Fruit fly (Drosophila melanogaster) whole organism, embryonic: ENCODE data around the gene GAPcenA.

Experiments
- Antp ChIP-seq: fragments of 200-800 bp; sonication (Bioruptor generic); optimal IDR thresholded peaks from 3 replicates; lab custom pipeline; 2016; ENCODE audit warnings: missing biosample characterization, missing genetic modification characterization
- BtbVII ChIP-seq: fragments of 200-800 bp; sonication (Bioruptor generic); optimal IDR thresholded peaks from 3 replicates; lab custom pipeline; 2017; ENCODE audit warnings: missing biosample characterization, mild to moderate bottlenecking, missing genetic modification characterization
- CG10267 ChIP-seq: fragments of 200-800 bp; sonication (Bioruptor generic); optimal IDR thresholded peaks from 2 replicates; lab custom pipeline; 2018; ENCODE audit warnings: missing biosample characterization, mild to moderate bottlenecking, missing genetic modification characterization, moderate library complexity
- CG10274 ChIP-seq: fragments of 200-800 bp; sonication (Bioruptor generic); optimal IDR thresholded peaks from 3 replicates; lab custom pipeline; 2017; ENCODE audit warnings: missing biosample characterization, mild to moderate bottlenecking, missing genetic modification characterization
- CG10321 ChIP-seq: fragments of 200-800 bp; sonication (Bioruptor generic); IDR thresholded peaks from 2 replicates; pipeline ENCODE4 v1.3.6; 2022; ENCODE audit warnings: missing biosample characterization, missing genetic modification characterization
- CG10654 ChIP-seq: fragments of 200-800 bp; sonication (Bioruptor generic); optimal IDR thresholded peaks from 2 replicates; lab custom pipeline; 2016; ENCODE audit warnings: missing biosample characterization, missing genetic modification characterization
- CG11504 ChIP-seq: fragments of 200-800 bp; sonication (Bioruptor generic); optimal IDR thresholded peaks from 3 replicates; lab custom pipeline; 2019; ENCODE audit warnings: missing biosample characterization, mild to moderate bottlenecking, missing genetic modification characterization, moderate library complexity
- CG12104 ChIP-seq: fragments of 200-800 bp; sonication (Bioruptor generic); optimal IDR thresholded peaks from 3 replicates; lab custom pipeline; 2016; ENCODE audit warnings: missing biosample characterization, missing genetic modification characterization
- CG12299 ChIP-seq: fragments of 200-800 bp; sonication (Bioruptor generic); optimal IDR thresholded peaks from 2 replicates; lab custom pipeline; 2018; ENCODE audit warnings: missing biosample characterization, mild to moderate bottlenecking, missing genetic modification characterization
- CG15514 ChIP-seq: fragments of 200-800 bp; sonication (Bioruptor generic); optimal IDR thresholded peaks from 3 replicates; lab custom pipeline; 2017; ENCODE audit warnings: missing biosample characterization, missing genetic modification characterization, mild to moderate bottlenecking, moderate library complexity, missing genetic modification reagents
- CG1602 ChIP-seq: fragments of 200-800 bp; sonication (Bioruptor generic); optimal IDR thresholded peaks from 3 replicates; lab custom pipeline; 2016; ENCODE audit warnings: missing biosample characterization, missing genetic modification characterization
- CG16779 ChIP-seq: fragments of 200-800 bp; sonication (Bioruptor generic); IDR thresholded peaks from 2 replicates; pipeline ENCODE4 v1.3.6; 2022; ENCODE audit warnings: missing biosample characterization, missing genetic modification characterization
- CG17802 ChIP-seq: fragments of 200-800 bp; sonication (Bioruptor generic); optimal IDR thresholded peaks from 2 replicates; lab custom pipeline; 2018; ENCODE audit warnings: missing biosample characterization, mild to moderate bottlenecking, missing genetic modification characterization, moderate library complexity
- CG18011 ChIP-seq: fragments of 200-800 bp; sonication (Bioruptor generic); optimal IDR thresholded peaks from 2 replicates; lab custom pipeline; 2017; ENCODE audit warnings: missing biosample characterization, missing genetic modification characterization, mild to moderate bottlenecking, moderate library complexity, missing genotype
- CG18599 ChIP-seq: fragments of 200-800 bp; sonication (Bioruptor generic); optimal IDR thresholded peaks from 3 replicates; lab custom pipeline; 2017; ENCODE audit warnings: missing biosample characterization, missing genetic modification characterization, mild to moderate bottlenecking, moderate library complexity, missing genetic modification reagents
- CG2712 ChIP-seq: fragments of 200-800 bp; optimal IDR thresholded peaks from 3 replicates; lab custom pipeline; 2019; ENCODE audit warnings: missing biosample characterization, mild to moderate bottlenecking, missing genetic modification characterization, moderate library complexity
- CG31224 ChIP-seq: fragments of 200-800 bp; sonication (Bioruptor generic); IDR thresholded peaks from 2 replicates; pipeline ENCODE4 v1.3.6; 2022; ENCODE audit warnings: missing biosample characterization, missing genetic modification characterization
- CG34422 ChIP-seq: fragments of 200-800 bp; sonication (Bioruptor generic); IDR thresholded peaks from 3 replicates; pipeline ENCODE4 v1.3.6; 2022; ENCODE audit warnings: missing biosample characterization, missing genetic modification characterization
- CG3847 ChIP-seq: fragments of 200-800 bp; sonication (Bioruptor generic); IDR thresholded peaks from 2 replicates; pipeline ENCODE4 v1.3.6; 2022; ENCODE audit warnings: missing biosample characterization, missing genetic modification characterization
- CG6175 ChIP-seq: fragments of 200-800 bp; sonication (Bioruptor generic); IDR thresholded peaks from 3 replicates; pipeline ENCODE4 v1.3.6; 2022; ENCODE audit warnings: missing biosample characterization, missing genetic modification characterization
- CG6813 ChIP-seq: fragments of 200-800 bp; sonication (Bioruptor generic); optimal IDR thresholded peaks from 2 replicates; lab custom pipeline; 2017; ENCODE audit warnings: missing biosample characterization, missing genetic modification characterization, mild to moderate bottlenecking, moderate library complexity, missing genetic modification reagents
- CG8765 ChIP-seq: fragments of 200-800 bp; sonication (Bioruptor generic); IDR thresholded peaks from 2 replicates; pipeline ENCODE4 v1.3.6; 2022; ENCODE audit warnings: missing biosample characterization, missing genetic modification characterization
- CG9817 ChIP-seq: fragments of 200-800 bp; sonication (Bioruptor generic); optimal IDR thresholded peaks from 2 replicates; lab custom pipeline; 2018; ENCODE audit warnings: missing biosample characterization, mild to moderate bottlenecking, missing genetic modification characterization, moderate library complexity
- CG9876 ChIP-seq: fragments of 200-800 bp; sonication (Bioruptor generic); optimal IDR thresholded peaks from 2 replicates; lab custom pipeline; 2016; ENCODE audit warnings: missing biosample characterization, missing genetic modification characterization
- Dip2 ChIP-seq: fragments of 200-800 bp; sonication (Bioruptor generic); IDR thresholded peaks from 2 replicates; pipeline ENCODE4 v1.3.6; 2022; ENCODE audit warnings: missing biosample characterization, missing genetic modification characterization
- Fer2 ChIP-seq: fragments of 200-800 bp; sonication (Bioruptor generic); optimal IDR thresholded peaks from 2 replicates; lab custom pipeline; 2018; ENCODE audit warnings: missing biosample characterization, mild to moderate bottlenecking, missing genetic modification characterization, moderate library complexity
- Hr78 ChIP-seq, 2 experiments: fragments of 200-800 bp in 1 of 2; fragments of >200 bp in 1 of 2; sonication (Bioruptor generic) in 1 of 2; optimal IDR thresholded peaks; 2 replicates each; lab custom pipeline; 2017 to 2019; ENCODE audit warnings: missing biosample characterization in 2 of 2, missing genetic modification characterization in 2 of 2, mild to moderate bottlenecking in 1 of 2, moderate library complexity in 1 of 2
- Sry-β ChIP-seq: fragments of 200-800 bp; sonication (Bioruptor generic); optimal IDR thresholded peaks from 2 replicates; lab custom pipeline; 2018; ENCODE audit warnings: missing biosample characterization, mild to moderate bottlenecking, missing genetic modification characterization, moderate library complexity
- TFAM ChIP-seq: fragments of 200-800 bp; sonication (Bioruptor generic); optimal IDR thresholded peaks from 2 replicates; lab custom pipeline; 2017; ENCODE audit warnings: missing biosample characterization, missing genetic modification characterization, inconsistent platforms
- al ChIP-seq: fragments of 200-800 bp; sonication (Bioruptor generic); IDR thresholded peaks from 2 replicates; pipeline ENCODE4 v1.3.6; 2022; ENCODE audit warnings: missing biosample characterization, missing genetic modification characterization
- ato ChIP-seq: fragments of 200-800 bp; sonication (Bioruptor generic); IDR thresholded peaks from 2 replicates; pipeline ENCODE4 v1.3.6; 2022; ENCODE audit warnings: missing biosample characterization, missing genetic modification characterization; ENCODE audit not compliant: partially characterized antibody
- cas ChIP-seq: fragments of 200-800 bp; sonication (Bioruptor generic); IDR thresholded peaks from 2 replicates; pipeline ENCODE4 v1.3.6; 2022; ENCODE audit warnings: missing biosample characterization, missing genetic modification characterization
- danr ChIP-seq: fragments of 200-800 bp; sonication (Bioruptor generic); IDR thresholded peaks from 2 replicates; pipeline ENCODE4 v1.3.6; 2022; ENCODE audit warnings: missing biosample characterization, missing genetic modification characterization
- dimm ChIP-seq: fragments of 200-800 bp; sonication (Bioruptor generic); IDR thresholded peaks from 2 replicates; pipeline ENCODE4 v1.3.6; 2022; ENCODE audit warnings: missing biosample characterization, missing genetic modification characterization
- emc ChIP-seq: fragments of 200-800 bp; sonication (Bioruptor generic); optimal IDR thresholded peaks from 2 replicates; lab custom pipeline; 2016; ENCODE audit warnings: missing biosample characterization, missing genetic modification characterization
- eyg ChIP-seq: fragments of 200-800 bp; sonication (Bioruptor generic); optimal IDR thresholded peaks from 3 replicates; lab custom pipeline; 2016; ENCODE audit warnings: missing biosample characterization, missing genetic modification characterization
- fd96Cb ChIP-seq: fragments of 200-800 bp; sonication (Bioruptor generic); optimal IDR thresholded peaks from 2 replicates; lab custom pipeline; 2018; ENCODE audit warnings: missing biosample characterization, mild to moderate bottlenecking, missing genetic modification characterization, moderate library complexity
- gem ChIP-seq: fragments of 200-800 bp; sonication (Bioruptor generic); optimal IDR thresholded peaks from 2 replicates; lab custom pipeline; 2019; ENCODE audit warnings: missing biosample characterization, mild to moderate bottlenecking, missing genetic modification characterization, moderate library complexity
- gfzf ChIP-seq: fragments of 200-800 bp; sonication (Bioruptor generic); optimal IDR thresholded peaks from 2 replicates; lab custom pipeline; 2016; ENCODE audit warnings: missing biosample characterization, mild to moderate bottlenecking, missing genetic modification characterization, moderate library complexity
- kah ChIP-seq: fragments of 200-800 bp; sonication (Bioruptor generic); optimal IDR thresholded peaks from 2 replicates; lab custom pipeline; 2018; ENCODE audit warnings: missing biosample characterization, mild to moderate bottlenecking, missing genetic modification characterization
- klu ChIP-seq: fragments of 200-800 bp; sonication (Bioruptor generic); IDR thresholded peaks from 2 replicates; pipeline ENCODE4 v1.3.6; 2022; ENCODE audit warnings: missing biosample characterization, missing genetic modification characterization
- nom ChIP-seq: fragments of 200-800 bp; sonication (Bioruptor generic); optimal IDR thresholded peaks from 2 replicates; lab custom pipeline; 2017; ENCODE audit warnings: missing biosample characterization, missing genetic modification characterization, mild to moderate bottlenecking, moderate library complexity, missing genetic modification reagents
- pfk ChIP-seq: fragments of 200-800 bp; sonication (Bioruptor generic); optimal IDR thresholded peaks from 2 replicates; lab custom pipeline; 2018; ENCODE audit warnings: missing biosample characterization, mild to moderate bottlenecking, missing genetic modification characterization, moderate library complexity
- pum ChIP-seq: fragments of 200-800 bp; sonication (Bioruptor generic); optimal IDR thresholded peaks from 2 replicates; lab custom pipeline; 2016; ENCODE audit warnings: missing biosample characterization, missing genetic modification characterization
- slou ChIP-seq: fragments of 200-800 bp; sonication (Bioruptor generic); optimal IDR thresholded peaks from 3 replicates; lab custom pipeline; 2016; ENCODE audit warnings: missing biosample characterization, missing genetic modification characterization
- tap ChIP-seq: fragments of 200-800 bp; optimal IDR thresholded peaks from 3 replicates; lab custom pipeline; 2019; ENCODE audit warnings: missing biosample characterization, mild to moderate bottlenecking, missing genetic modification characterization, moderate library complexity
- tio ChIP-seq: fragments of 200-800 bp; sonication (Bioruptor generic); optimal IDR thresholded peaks from 2 replicates; lab custom pipeline; 2017; ENCODE audit warnings: missing biosample characterization, missing genetic modification characterization, inconsistent platforms
- unpg ChIP-seq: fragments of 200-800 bp; sonication (Bioruptor generic); optimal IDR thresholded peaks from 3 replicates; lab custom pipeline; 2018; ENCODE audit warnings: missing biosample characterization, mild to moderate bottlenecking, missing genetic modification characterization, moderate library complexity

The GAPcenA gene

DNA sequence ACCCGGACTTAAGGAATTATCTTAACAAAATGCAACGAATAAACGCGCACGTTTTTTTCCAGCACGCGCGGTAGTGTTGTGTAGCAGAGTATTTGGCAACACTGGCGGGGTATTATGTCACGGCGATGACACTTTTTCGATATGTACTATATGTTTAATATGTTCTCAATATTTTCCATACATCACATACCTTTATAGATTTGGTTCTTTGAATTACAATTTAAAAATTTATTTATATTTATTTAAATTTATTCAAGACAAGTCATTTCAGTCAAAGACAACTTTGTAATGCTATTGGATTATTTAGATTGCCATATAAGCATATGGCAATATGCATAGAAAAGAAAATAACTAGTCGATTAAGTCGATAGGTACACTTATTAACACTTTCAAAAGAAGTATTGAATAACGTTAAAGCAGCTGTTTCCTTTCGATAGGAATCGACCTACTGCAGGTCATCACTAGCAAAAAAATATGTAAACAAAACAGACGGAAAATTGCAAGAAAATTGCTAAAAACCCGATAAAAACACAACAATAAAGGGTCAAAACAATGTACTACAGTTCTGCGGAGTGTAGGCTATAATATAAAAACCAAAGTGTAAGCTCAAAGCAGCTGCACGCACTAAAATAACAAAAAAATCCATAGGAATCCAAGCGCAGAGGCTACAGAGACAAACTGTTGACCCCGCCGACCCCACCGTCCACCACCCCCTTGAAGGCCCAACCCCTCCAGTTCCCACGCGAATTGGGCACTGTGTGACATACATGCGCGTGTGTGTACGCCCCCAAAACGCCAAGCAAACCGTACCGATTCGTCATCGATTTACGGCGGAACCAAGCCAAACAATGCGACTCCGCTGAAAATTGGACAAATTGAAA lies at the start of gene GAPcenA, which contains the start of gene CG7182:
GAPcenA (plus strand) TSS at position 462 of the 881 bp plus-strand sequence.
CG7182 (minus strand) TSS at position 283 of the 881 bp plus-strand sequence.
- peak; percentile 34; the same call in 1 of the 2 replicates for TF ChIP-seq CG31224 (GFP tag; lab: Robert Waterston, UW)
- TF ChIP-seq danr (GFP tag; lab: Robert Waterston, UW), result no peak
- TF ChIP-seq CG3847, result peak; percentile 58; the same call in 1 of the 2 replicates
- peak; percentile 77 for TF ChIP-seq CG12104 (GFP tag; lab: Kevin White, UChicago)
- peak; percentile 66 for TF ChIP-seq BtbVII (GFP tag; lab: Kevin White, UChicago)
- TF ChIP-seq Sry-β (GFP tag; lab: Kevin White, UChicago), result no peak
- TF ChIP-seq CG17802 (tag; lab: Kevin White, UChicago), result peak; percentile 11
- TF ChIP-seq al (GFP tag; lab: Robert Waterston, UW), result peak; percentile 65
- peak; percentile 5 to 100 for TF ChIP-seq Hr78 (GFP tag; optimal IDR thresholded peaks at IDR 0.05; lab: Kevin White, UChicago)
- no peak for TF ChIP-seq CG8765
- peak; percentile 13 for TF ChIP-seq CG6813
- TF ChIP-seq Fer2, result peak; percentile 62
- peak; percentile 16 for TF ChIP-seq Antp (GFP tag; lab: Kevin White, UChicago)
- TF ChIP-seq CG16779 (GFP tag; lab: Robert Waterston, UW), result no peak
- no peak for TF ChIP-seq CG6175 (GFP tag; lab: Robert Waterston, UW)
- no peak for TF ChIP-seq CG11504 (tag; lab: Kevin White, UChicago)
- peak; percentile 82 for TF ChIP-seq CG2712 (tag; lab: Kevin White, UChicago)
- TF ChIP-seq CG15514 (GFP tag; lab: Kevin White, UChicago), result peak; percentile 53
- TF ChIP-seq TFAM (GFP tag; lab: Kevin White, UChicago), result no peak
- TF ChIP-seq emc (GFP tag; lab: Kevin White, UChicago), result no peak
- TF ChIP-seq tio, result no peak
- TF ChIP-seq CG18599 (GFP tag; lab: Kevin White, UChicago), result peak; percentile 75
- TF ChIP-seq unpg, result peak; percentile 66
- TF ChIP-seq klu (GFP tag; lab: Robert Waterston, UW), result peak; percentile 26; the same call in 1 of the 2 replicates
- TF ChIP-seq CG9817 (tag; lab: Kevin White, UChicago), result peak; percentile 68
- no peak for TF ChIP-seq cas
- TF ChIP-seq CG10654, result peak; percentile 61
- TF ChIP-seq eyg (GFP tag; lab: Kevin White, UChicago), result no peak
- TF ChIP-seq CG10321, result no peak
- TF ChIP-seq pfk, result no peak
- no peak for TF ChIP-seq kah (GFP tag; lab: Kevin White, UChicago)
- TF ChIP-seq tap (tag; lab: Kevin White, UChicago), result peak; percentile 59
- no peak for TF ChIP-seq gem (tag; lab: Kevin White, UChicago)
- peak; percentile 63 for TF ChIP-seq fd96Cb (tag; lab: Kevin White, UChicago)
- no peak for TF ChIP-seq CG9876 (GFP tag; lab: Kevin White, UChicago)
- no peak for TF ChIP-seq dimm (GFP tag; lab: Robert Waterston, UW)
- TF ChIP-seq CG1602, result peak; percentile 64
- TF ChIP-seq gfzf (GFP tag; lab: Kevin White, UChicago), result no peak
- TF ChIP-seq nom (GFP tag; lab: Kevin White, UChicago), result peak; percentile 18
- no peak for TF ChIP-seq Dip2 (GFP tag; lab: Robert Waterston, UW)
- peak; percentile 4 for TF ChIP-seq pum (GFP tag; lab: Kevin White, UChicago)
- TF ChIP-seq CG10274 (GFP tag; lab: Kevin White, UChicago), result peak; percentile 2
- peak; percentile 80; the same call in 1 of the 3 replicates for TF ChIP-seq CG34422 (GFP tag; lab: Robert Waterston, UW)
- TF ChIP-seq ato, result peak; percentile 33; the same call in 1 of the 2 replicates
- no peak for TF ChIP-seq CG18011 (GFP tag; lab: Kevin White, UChicago)
- TF ChIP-seq CG12299 (tag; lab: Kevin White, UChicago), result peak; percentile 33
- TF ChIP-seq slou, result peak; percentile 16
- peak; percentile 99 for TF ChIP-seq CG10267 (tag; lab: Kevin White, UChicago)
